Fruit fly (Drosophila melanogaster): ENCODE results near the gene cdm.

The cdm gene

DNA sequence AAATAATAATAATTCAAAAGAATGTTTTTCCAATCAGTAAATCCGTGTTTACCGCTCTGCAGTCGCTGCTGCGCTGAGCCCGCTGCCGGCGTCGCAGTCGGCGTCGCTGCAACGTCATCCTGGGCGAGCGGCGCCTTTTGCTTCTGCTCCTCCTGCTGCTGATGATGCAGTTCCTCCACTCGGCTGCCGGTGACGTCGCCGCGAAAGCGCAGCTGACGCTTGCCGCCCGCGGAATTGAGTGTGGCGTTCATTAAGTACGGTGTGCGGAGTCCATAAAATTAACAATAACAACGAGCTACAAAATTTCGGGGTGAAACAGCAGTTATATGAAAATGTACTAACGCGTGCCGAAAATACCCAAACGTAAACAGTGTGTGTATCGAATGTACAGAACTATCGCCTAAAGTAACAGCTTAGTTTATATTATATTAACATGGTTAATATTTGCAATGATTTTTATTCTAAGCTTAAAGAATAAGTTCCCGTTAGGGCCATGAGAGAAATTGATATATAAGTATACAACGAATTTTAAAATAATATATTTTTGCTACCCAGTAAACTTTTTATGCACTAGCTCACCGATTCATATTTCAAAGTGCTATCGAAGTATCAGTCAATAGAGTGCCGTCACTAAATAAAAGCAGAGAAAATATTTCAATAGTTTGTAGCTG is 19.1 kb downstream of the cdm start, which contains the start of the genes CG7218 and Cbp20:
Gene CG7218 (minus strand): TSS at position 346 of the 671 bp plus-strand sequence.
Gene Cbp20 (plus strand): TSS at position 610 of the 671 bp plus-strand sequence.
- peak; percentile 50 for TF ChIP-seq CG17801 (GFP tag; optimal IDR thresholded peaks at IDR 0.05; ENCODE audit: partially characterized antibody)

DNA sequence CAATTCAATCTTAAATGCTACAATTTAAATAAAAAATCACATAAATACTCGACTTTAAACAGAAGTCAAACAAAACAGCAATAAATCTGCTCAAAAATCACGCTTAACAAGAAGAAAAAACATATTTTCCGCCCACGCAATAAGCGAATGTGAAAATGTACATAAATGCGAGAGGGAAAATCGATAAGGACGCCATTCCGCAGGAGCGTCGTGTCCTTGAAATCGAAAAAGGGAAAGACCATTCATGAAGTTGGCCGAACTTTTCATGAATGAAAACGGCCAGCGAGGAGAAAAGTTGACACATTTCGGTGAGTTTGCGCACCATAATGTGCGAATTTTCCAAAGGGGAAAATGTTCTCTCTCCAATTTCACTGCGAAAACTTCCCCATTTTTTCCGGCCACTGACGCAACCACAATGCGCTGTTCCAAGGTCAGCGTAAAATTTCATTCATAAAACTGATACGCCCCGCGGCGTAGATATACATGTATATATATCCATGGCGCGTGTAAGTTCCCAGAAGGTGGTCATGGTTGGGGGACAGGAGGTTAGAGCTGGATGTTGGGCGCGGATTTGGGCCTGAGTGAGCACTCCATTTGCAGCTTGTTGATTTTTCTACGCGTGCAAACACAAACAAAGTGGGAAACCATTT is 23.0 kb downstream of the cdm start:
- no peak for TF ChIP-seq CG17801 (GFP tag; optimal IDR thresholded peaks at IDR 0.05; ENCODE audit: partially characterized antibody)

DNA sequence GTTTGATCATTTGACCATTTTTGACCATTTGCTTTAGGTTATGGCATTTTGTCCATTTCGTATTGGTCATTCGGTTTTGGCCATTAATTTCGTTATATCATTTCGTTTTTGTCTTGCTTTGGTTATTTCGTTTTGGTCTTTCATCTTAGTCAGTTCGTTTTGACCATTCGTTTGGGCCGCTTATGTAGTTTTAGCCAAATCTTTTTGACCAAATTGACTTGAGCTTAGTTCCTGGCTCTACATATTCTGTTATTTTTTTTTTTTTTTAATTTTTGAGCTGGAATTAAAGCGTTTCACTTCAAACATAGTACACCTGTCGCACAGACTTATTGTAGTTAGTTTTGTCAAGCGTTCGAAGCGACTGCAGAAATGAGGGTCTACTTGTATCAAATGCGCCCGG is 24.9 kb downstream of the cdm start, which contains the start of gene CG14315:
Gene CG14315 (plus strand): TSS at position 301 of the 400 bp plus-strand sequence.
- TF ChIP-seq CG17801 (GFP tag; optimal IDR thresholded peaks at IDR 0.05; ENCODE audit: partially characterized antibody): no peak

DNA sequence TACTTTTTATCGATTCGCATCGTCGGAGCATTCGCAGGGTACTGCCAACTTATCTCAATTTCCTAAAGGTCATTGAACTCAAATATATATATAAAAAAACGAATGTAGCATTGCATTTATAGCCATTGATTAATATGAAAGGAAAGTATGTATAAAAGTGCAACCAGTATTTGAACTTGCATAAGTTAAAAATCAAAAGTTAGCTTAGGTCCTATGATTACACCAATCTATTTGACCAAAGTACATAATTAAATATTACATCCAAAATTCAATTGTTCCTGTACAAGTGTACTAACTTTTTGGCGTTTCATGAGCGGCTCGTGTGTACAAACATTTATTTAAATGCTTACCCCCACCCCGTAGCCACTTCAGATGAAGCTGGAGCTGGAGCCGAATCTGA is 25.8 kb downstream of the cdm start:
- no peak for TF ChIP-seq CG17801 (GFP tag; optimal IDR thresholded peaks at IDR 0.05; ENCODE audit: partially characterized antibody)

DNA sequence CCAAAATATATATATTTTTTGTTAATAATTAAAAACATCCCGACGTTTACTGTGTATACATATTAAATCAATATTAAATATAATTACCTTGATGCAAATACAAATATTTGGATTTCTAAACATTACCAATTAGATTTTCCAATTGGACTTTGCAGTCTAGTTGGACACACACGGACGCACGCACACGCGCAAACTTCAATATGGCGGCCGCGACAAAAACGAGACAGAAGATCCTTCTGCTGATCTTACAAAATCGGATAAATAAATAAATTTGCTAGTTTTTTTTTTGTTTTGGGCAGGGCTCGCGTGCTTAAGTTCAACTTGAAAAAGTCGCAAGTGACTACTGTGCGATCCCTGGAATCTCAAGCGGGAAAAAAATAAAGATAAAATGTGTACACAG is 26.7 kb downstream of the cdm start:
- no peak for TF ChIP-seq CG17801 (GFP tag; optimal IDR thresholded peaks at IDR 0.05; ENCODE audit: partially characterized antibody)

DNA sequence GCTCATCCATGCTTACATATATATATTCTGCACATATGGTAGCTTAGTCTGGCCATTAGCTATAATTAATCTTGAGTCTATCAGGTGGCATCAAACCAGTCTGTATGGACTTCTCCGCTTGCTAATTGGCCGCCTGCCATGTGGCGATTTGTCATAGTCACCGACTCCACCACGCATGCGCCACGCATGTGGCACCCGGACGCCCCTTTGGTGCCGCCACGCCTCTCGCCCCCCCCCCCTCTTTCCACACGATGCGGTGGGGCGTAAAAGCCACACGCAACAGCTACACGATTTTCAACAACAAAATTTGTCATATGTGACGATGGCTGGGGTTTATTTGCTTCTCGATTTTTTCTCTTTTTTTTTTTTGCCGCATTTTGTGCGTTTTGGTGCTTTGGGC is 29.6 kb downstream of the cdm start:
- TF ChIP-seq CG17801 (GFP tag; optimal IDR thresholded peaks at IDR 0.05; ENCODE audit: partially characterized antibody): no peak

DNA sequence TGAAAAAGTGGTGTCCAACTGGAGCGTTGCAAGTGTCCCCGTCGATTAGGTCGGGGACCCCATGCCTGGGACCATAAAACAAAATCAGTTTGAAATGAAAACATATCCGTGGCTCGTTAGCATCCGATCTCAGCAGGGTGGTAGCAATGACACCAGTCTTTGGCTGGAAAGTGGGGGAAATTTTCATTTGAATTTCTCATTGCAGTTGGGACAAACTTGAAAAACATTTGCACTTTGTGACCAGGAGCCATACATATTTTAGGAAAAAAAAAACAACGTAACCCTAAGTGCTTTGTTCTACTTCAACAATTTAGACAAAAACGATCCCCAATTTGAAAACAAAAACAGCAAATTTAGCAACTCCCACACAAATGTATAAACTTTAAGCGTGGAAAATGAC is 31.5 kb downstream of the cdm start, which contains the start of gene CG14316:
Gene CG14316 (plus strand): TSS at position 301 of the 400 bp plus-strand sequence.
- no peak for TF ChIP-seq CG17801 (GFP tag; optimal IDR thresholded peaks at IDR 0.05; ENCODE audit: partially characterized antibody)

DNA sequence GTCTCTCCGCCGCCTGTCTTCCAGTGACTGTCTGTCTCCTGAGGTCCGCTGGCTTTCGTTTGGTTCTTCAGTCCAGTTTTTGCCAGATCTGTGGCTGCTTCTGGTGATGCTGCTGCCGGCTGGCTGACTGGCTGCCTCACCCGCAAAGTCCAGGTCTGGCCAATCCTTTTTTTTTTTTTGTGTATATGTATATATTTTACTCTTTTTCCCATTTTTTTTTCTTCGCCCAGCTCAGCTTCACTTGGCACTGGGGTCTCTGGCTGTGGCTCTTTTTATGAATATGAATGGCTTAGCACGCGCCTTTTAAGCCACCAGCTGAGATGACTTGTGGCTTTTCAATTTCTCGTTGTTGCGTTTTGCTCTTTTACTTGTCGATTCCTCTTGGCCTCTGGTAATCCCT is 36.6 kb downstream of the cdm start:
- no peak for TF ChIP-seq CG17801 (GFP tag; optimal IDR thresholded peaks at IDR 0.05; ENCODE audit: partially characterized antibody)

DNA sequence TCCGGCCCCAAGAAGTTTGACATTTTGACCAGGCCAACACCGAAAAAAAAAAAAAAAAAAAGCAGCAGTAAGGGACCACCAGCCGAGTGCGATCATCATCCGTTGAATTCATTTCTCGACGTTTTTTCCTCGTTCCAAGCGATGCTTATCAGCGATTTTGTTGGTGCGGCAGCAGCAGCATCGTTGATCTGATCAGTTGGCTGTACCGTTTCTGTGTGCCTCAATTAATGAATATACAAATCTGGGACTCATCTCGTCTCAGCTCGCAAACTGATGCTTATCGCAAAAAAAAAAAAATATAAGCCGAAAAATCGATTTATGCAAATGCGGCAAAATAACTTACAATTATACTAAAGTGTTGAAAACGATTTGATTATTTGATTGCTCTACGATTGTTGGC is 38.4 kb downstream of the cdm start:
- no peak for TF ChIP-seq CG17801 (GFP tag; optimal IDR thresholded peaks at IDR 0.05; ENCODE audit: partially characterized antibody)

DNA sequence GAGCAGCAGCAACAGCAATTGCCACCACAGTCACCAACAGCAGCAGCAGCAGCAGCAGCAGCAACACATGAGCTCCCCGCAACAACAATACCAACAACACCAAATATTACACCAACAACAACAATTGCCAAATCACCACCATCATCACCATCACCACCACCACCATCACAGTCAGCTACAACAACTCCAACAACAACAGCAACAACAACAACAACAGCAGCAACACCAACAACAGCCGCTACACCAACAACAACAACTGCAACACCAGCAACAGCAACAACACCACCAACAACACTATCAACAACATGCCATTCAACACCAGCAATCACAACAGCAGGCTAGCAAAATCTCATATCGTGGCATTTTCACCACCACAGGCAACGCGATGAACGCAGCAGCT is 52.6 kb downstream of the cdm start:
- TF ChIP-seq CG17801 (GFP tag; optimal IDR thresholded peaks at IDR 0.05; ENCODE audit: partially characterized antibody): no peak
